In genomic region chrV:16367575-16367974, ce11 we compare ENCODE assay signal across 7 worm cellular contexts.
TF ChIP-seq lines count a peak whose summit lies in the region.

Gene W08G11.3 (plus strand): TSS chrV:16367681.

TF ChIP-seq in whole organism, L1 larva, 84 proteins besides CTCF, POLR2A, EP300 and RAD21:
- peak in 1 of 3 experiments; percentile 2 for TF ChIP-seq ceh-82 (tag; optimal IDR thresholded peaks at IDR 0.05; lab: Kevin White, UChicago)
- no peak for TF ChIP-seq rnt-1 (tag; optimal IDR thresholded peaks at IDR 0.05; lab: Kevin White, UChicago)
- TF ChIP-seq nhr-71 (tag; optimal IDR thresholded peaks at IDR 0.05; lab: Kevin White, UChicago) = peak; percentile 2
- TF ChIP-seq aly-2 (tag; optimal IDR thresholded peaks at IDR 0.05; lab: Kevin White, UChicago) = peak; percentile 40

TF ChIP-seq in whole organism, L2 larva, 48 proteins besides CTCF, POLR2A, EP300 and RAD21:
- no peak for TF ChIP-seq sma-9 (GFP tag; optimal IDR thresholded peaks at IDR 0.05; lab: Kevin White, UChicago)
- no peak for TF ChIP-seq sma-9 (tag; optimal IDR thresholded peaks at IDR 0.05; lab: Kevin White, UChicago)
- TF ChIP-seq nhr-129 (tag; optimal IDR thresholded peaks at IDR 0.05; lab: Kevin White, UChicago) = peak; percentile 11

TF ChIP-seq in whole organism, L3 larva, 47 proteins besides CTCF, POLR2A, EP300 and RAD21:
- peak; percentile 1 for TF ChIP-seq hmg-11 (tag; optimal IDR thresholded peaks at IDR 0.05; lab: Kevin White, UChicago)
- TF ChIP-seq ama-1 (optimal IDR thresholded peaks at IDR 0.05; lab: Kevin White, UChicago) = no peak
- TF ChIP-seq aly-2 (tag; optimal IDR thresholded peaks at IDR 0.05; lab: Kevin White, UChicago) = peak; percentile 46
- peak; percentile 37 for TF ChIP-seq R02D3.7 (tag; optimal IDR thresholded peaks at IDR 0.05; lab: Kevin White, UChicago)
- no peak for TF ChIP-seq nhr-28 (tag; optimal IDR thresholded peaks at IDR 0.05; lab: Kevin White, UChicago)

TF ChIP-seq in whole organism, L4 larva, 104 proteins besides CTCF, POLR2A, EP300 and RAD21:
- TF ChIP-seq unc-39 (tag; optimal IDR thresholded peaks at IDR 0.05; lab: Kevin White, UChicago) (no peak), dve-1 (tag; optimal IDR thresholded peaks at IDR 0.05; lab: Kevin White, UChicago; ENCODE audit: insufficient read depth) (peak; percentile 11), F49E8.2 (tag; optimal IDR thresholded peaks at IDR 0.05; lab: Kevin White, UChicago; ENCODE audit: borderline replicate concordance) (no peak), T26A8.4 (GFP tag; IDR thresholded peaks at IDR 0.05; lab: Robert Waterston, UW) (peak; percentile 58; the same call in 1 of the 2 replicates), mdt-29 (GFP tag; IDR thresholded peaks at IDR 0.05; lab: Robert Waterston, UW) (0 out of 2 replicates have a peak, but pooled peaks have one; percentile 29), dmd-9 (GFP tag; IDR thresholded peaks at IDR 0.05; lab: Robert Waterston, UW) (no peak), dmd-8 (GFP tag; IDR thresholded peaks at IDR 0.05; lab: Robert Waterston, UW) (no peak), ama-1 (optimal IDR thresholded peaks at IDR 0.05; lab: Kevin White, UChicago) (peak; percentile 55), zip-11 (GFP tag; IDR thresholded peaks at IDR 0.05; lab: Robert Waterston, UW) (no peak), F10B5.3 (tag; optimal IDR thresholded peaks at IDR 0.05; lab: Kevin White, UChicago) (peak; percentile 25), nhr-42 (GFP tag; IDR thresholded peaks at IDR 0.05; lab: Robert Waterston, UW) (no peak), aha-1 (tag; lab: Kevin White, UChicago) (peak; percentile 36), Y48G9A.11 (GFP tag; IDR thresholded peaks at IDR 0.05; lab: Robert Waterston, UW) (no peak), cey-2 (tag; optimal IDR thresholded peaks at IDR 0.05; lab: Kevin White, UChicago; ENCODE audit: borderline replicate concordance, insufficient read depth) (no peak), lin-38 (GFP tag; IDR thresholded peaks at IDR 0.05; lab: Robert Waterston, UW) (0 out of 2 replicates have a peak, but pooled peaks have one; percentile 9), R02D3.7 (tag; optimal IDR thresholded peaks at IDR 0.05; lab: Kevin White, UChicago) (peak; percentile 37)

TF ChIP-seq in whole organism, early embryonic, 17 proteins besides CTCF, POLR2A, EP300 and RAD21:
- TF ChIP-seq scrt-1 (GFP tag; IDR thresholded peaks at IDR 0.05; lab: Robert Waterston, UW) (no peak), ama-1 (optimal IDR thresholded peaks at IDR 0.05; lab: Kevin White, UChicago) (peak; percentile 56), B0310.2 (tag; optimal IDR thresholded peaks at IDR 0.05; lab: Kevin White, UChicago) (no peak)

TF ChIP-seq in whole organism, late embryonic, 69 proteins besides CTCF, POLR2A, EP300 and RAD21:
- TF ChIP-seq lin-11 (tag; optimal IDR thresholded peaks at IDR 0.05; lab: Kevin White, UChicago) (no peak), ceh-19 (GFP tag; optimal IDR thresholded peaks at IDR 0.05; lab: Kevin White, UChicago) (no peak), ama-1 (optimal IDR thresholded peaks at IDR 0.05; lab: Kevin White, UChicago) (peak; percentile 53), ceh-9 (tag; optimal IDR thresholded peaks at IDR 0.05; lab: Kevin White, UChicago) (no peak)

TF ChIP-seq in whole organism, young adult, 124 proteins besides CTCF, POLR2A, EP300 and RAD21:
- no peak for TF ChIP-seq ceh-27 (GFP tag; optimal IDR thresholded peaks at IDR 0.05; lab: Kevin White, UChicago)
- TF ChIP-seq F49E8.2 (tag; optimal IDR thresholded peaks at IDR 0.05; lab: Kevin White, UChicago; ENCODE audit: insufficient read depth) = no peak
- TF ChIP-seq nfyb-1 (GFP tag; IDR thresholded peaks at IDR 0.05; lab: Robert Waterston, UW) = 0 out of 2 replicates have a peak, but pooled peaks have one; percentile 14
- peak; percentile 21; the same call in 1 of the 2 replicates for TF ChIP-seq B0336.3 (GFP tag; IDR thresholded peaks at IDR 0.05; lab: Robert Waterston, UW)
- 0 out of 2 replicates have a peak, but pooled peaks have one; percentile 42 for TF ChIP-seq Y56A3A.18 (GFP tag; IDR thresholded peaks at IDR 0.05; lab: Robert Waterston, UW)
- 0 out of 2 replicates have a peak, but pooled peaks have one; percentile 34 for TF ChIP-seq B0019.2 (GFP tag; conservative IDR thresholded peaks at IDR 0.05; lab: Robert Waterston, UW)
- TF ChIP-seq Y95B8A.8 (GFP tag; IDR thresholded peaks at IDR 0.05; lab: Robert Waterston, UW) = 0 out of 2 replicates have a peak, but pooled peaks have one; percentile 25
TF ChIP-seq in whole organism, young adult: peak in this region for 5.
